Fruit fly (Drosophila melanogaster): ENCODE results near the gene CG14658.

dm6 chr3R:4814677-4815076, 15.6 kb downstream of the CG14658 start:
- TF ChIP-seq CTCF (optimal IDR thresholded peaks at IDR 0.05) (no peak), CG8478 (optimal IDR thresholded peaks at IDR 0.05) (no peak)
